Worm (Caenorhabditis elegans) whole organism, mixed stage, embryonic: ENCODE data around the gene F58H7.5.

Experiments
- unc-120 ChIP-seq: sonication (generic microtip); optimal IDR thresholded peaks from 2 replicates; lab custom pipeline; 2017; ENCODE audit warnings: missing genetic modification characterization, missing compliant biosample characterization; ENCODE audit not compliant: poor library complexity, severe bottlenecking
- unc-62 ChIP-seq: fragments of 150-350 bp; optimal IDR thresholded peaks from 2 replicates; lab custom pipeline; 2014; ENCODE audit warnings: missing biosample characterization, missing genetic modification reagents, missing genetic modification characterization

DNA sequence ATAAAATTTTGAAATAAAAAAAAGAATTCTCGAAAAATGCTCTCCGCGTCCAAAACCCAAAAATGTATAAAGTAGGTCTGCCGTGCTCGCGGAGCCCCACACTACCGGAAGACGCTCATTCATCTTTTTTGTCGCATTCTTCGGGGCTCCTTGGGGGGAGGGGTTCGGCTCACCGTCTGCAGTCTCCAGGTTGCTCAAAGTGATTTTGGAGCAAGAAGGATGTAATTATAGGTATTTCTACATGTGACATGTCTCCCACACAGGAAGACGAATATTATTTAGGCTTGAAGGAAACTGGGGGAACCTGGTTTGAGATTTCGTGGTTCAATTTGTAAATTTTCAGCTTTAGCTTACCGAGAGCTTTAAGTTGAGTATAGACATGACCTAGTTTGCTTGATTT is 15.9 kb downstream of the F58H7.5 start, which contains the start of gene F58H7.1:
- TF ChIP-seq unc-62 (GFP tag; lab: Kevin White, UChicago) (no peak), unc-120 (tag; lab: Kevin White, UChicago) (no peak)
